Fruit fly (Drosophila melanogaster) whole organism, embryonic: ENCODE measurements around the gene CG16972.

Experiments
- Asciz ChIP-seq: fragments of 200-800 bp; sonication (Bioruptor generic); optimal IDR thresholded peaks from 2 replicates; lab custom pipeline; 2017; ENCODE audit warnings: missing biosample characterization, mild to moderate bottlenecking, missing genetic modification characterization, missing genetic modification reagents
- CG10209 ChIP-seq: fragments of 200-800 bp; sonication (Bioruptor generic); optimal IDR thresholded peaks from 3 replicates; lab custom pipeline; 2017; ENCODE audit warnings: missing biosample characterization, mild to moderate bottlenecking, missing genetic modification characterization, missing genetic modification reagents
- CG10366 ChIP-seq: fragments of 200-800 bp; sonication (Bioruptor generic); IDR thresholded peaks from 2 replicates; pipeline ENCODE4 v1.3.6; 2022; ENCODE audit warnings: missing biosample characterization, missing genetic modification characterization
- CG10431 ChIP-seq: fragments of 200-800 bp; sonication (Bioruptor generic); optimal IDR thresholded peaks from 3 replicates; lab custom pipeline; 2018; ENCODE audit warnings: missing biosample characterization, mild to moderate bottlenecking, missing genetic modification characterization
- CG11560 ChIP-seq: fragments of 200-800 bp; sonication (Bioruptor generic); IDR thresholded peaks from 3 replicates; pipeline ENCODE4 v1.3.6; 2022; ENCODE audit warnings: missing biosample characterization, missing genetic modification characterization
- CG12299 ChIP-seq: fragments of 200-800 bp; sonication (Bioruptor generic); optimal IDR thresholded peaks from 2 replicates; lab custom pipeline; 2018; ENCODE audit warnings: missing biosample characterization, mild to moderate bottlenecking, missing genetic modification characterization
- CG12391 ChIP-seq: fragments of 200-800 bp; sonication (Bioruptor generic); optimal IDR thresholded peaks from 3 replicates; lab custom pipeline; 2018; ENCODE audit warnings: missing biosample characterization, mild to moderate bottlenecking, missing genetic modification characterization, moderate library complexity
- CG12769 ChIP-seq: fragments of 200-800 bp; sonication (Bioruptor generic); optimal IDR thresholded peaks from 2 replicates; lab custom pipeline; 2019; ENCODE audit warnings: missing biosample characterization, mild to moderate bottlenecking, missing genetic modification characterization, moderate library complexity
- CG15479 ChIP-seq: fragments of 200-800 bp; sonication (Bioruptor generic); optimal IDR thresholded peaks from 3 replicates; lab custom pipeline; 2019; ENCODE audit warnings: missing biosample characterization, mild to moderate bottlenecking, missing genetic modification characterization, moderate library complexity
- CG17385 ChIP-seq: fragments of 200-800 bp; sonication (Bioruptor generic); optimal IDR thresholded peaks from 3 replicates; lab custom pipeline; 2018; ENCODE audit warnings: missing biosample characterization, mild to moderate bottlenecking, missing genetic modification characterization
- CG17568 ChIP-seq: fragments of 200-800 bp; sonication (Bioruptor generic); optimal IDR thresholded peaks from 2 replicates; lab custom pipeline; 2018; ENCODE audit warnings: missing biosample characterization, mild to moderate bottlenecking, missing genetic modification characterization, moderate library complexity
- CG2199 ChIP-seq: fragments of 200-800 bp; sonication (Bioruptor generic); IDR thresholded peaks from 3 replicates; pipeline ENCODE4 v1.3.6; 2022; ENCODE audit warnings: missing biosample characterization, missing genetic modification characterization
- CG31224 ChIP-seq: fragments of 200-800 bp; sonication (Bioruptor generic); IDR thresholded peaks from 2 replicates; pipeline ENCODE4 v1.3.6; 2022; ENCODE audit warnings: missing biosample characterization, missing genetic modification characterization
- CG32532 ChIP-seq: fragments of 200-800 bp; sonication (Bioruptor generic); IDR thresholded peaks from 2 replicates; pipeline ENCODE4 v1.3.6; 2022; ENCODE audit warnings: missing biosample characterization, missing genetic modification characterization
- CG32767 ChIP-seq: fragments of 200-800 bp; sonication (Bioruptor generic); IDR thresholded peaks from 2 replicates; pipeline ENCODE4 v1.3.6; 2022; ENCODE audit warnings: missing biosample characterization, missing genetic modification characterization
- CG33213 ChIP-seq: fragments of 200-800 bp; sonication (Bioruptor generic); optimal IDR thresholded peaks from 3 replicates; lab custom pipeline; 2016; ENCODE audit warnings: missing biosample characterization, missing genetic modification characterization
- CG4404 ChIP-seq: fragments of 200-800 bp; sonication (Bioruptor generic); IDR thresholded peaks from 2 replicates; pipeline ENCODE4 v1.3.6; 2022; ENCODE audit warnings: missing biosample characterization, missing genetic modification characterization
- CG5180 ChIP-seq: fragments of 200-800 bp; sonication (Bioruptor generic); optimal IDR thresholded peaks from 3 replicates; lab custom pipeline; 2017; ENCODE audit warnings: missing biosample characterization, missing genetic modification characterization, mild to moderate bottlenecking, moderate library complexity, missing genetic modification reagents
- CG6683 ChIP-seq: fragments of 200-800 bp; sonication (Bioruptor generic); optimal IDR thresholded peaks from 2 replicates; lab custom pipeline; 2017; ENCODE audit warnings: missing biosample characterization, mild to moderate bottlenecking, missing genetic modification characterization, missing genetic modification reagents
- CG6765 ChIP-seq: fragments of 200-800 bp; sonication (Bioruptor generic); optimal IDR thresholded peaks from 3 replicates; lab custom pipeline; 2017; ENCODE audit warnings: missing biosample characterization, mild to moderate bottlenecking, missing genetic modification characterization
- CG6854 ChIP-seq: fragments of 200-800 bp; sonication (Bioruptor generic); optimal IDR thresholded peaks from 3 replicates; lab custom pipeline; 2017; ENCODE audit warnings: missing biosample characterization, mild to moderate bottlenecking, missing genetic modification characterization
- CG7372 ChIP-seq: fragments of 200-800 bp; sonication (Bioruptor generic); IDR thresholded peaks from 2 replicates; pipeline ENCODE4 v1.3.6; 2022; ENCODE audit warnings: missing biosample characterization, missing genetic modification characterization
- CG7556 ChIP-seq: fragments of 200-800 bp; sonication (Bioruptor generic); optimal IDR thresholded peaks from 2 replicates; lab custom pipeline; 2017; ENCODE audit warnings: missing biosample characterization, mild to moderate bottlenecking, missing genetic modification characterization
- CG7928 ChIP-seq: fragments of 200-800 bp; sonication (Bioruptor generic); optimal IDR thresholded peaks from 2 replicates; lab custom pipeline; 2017; ENCODE audit warnings: missing biosample characterization, mild to moderate bottlenecking, missing genetic modification characterization
- CG8765 ChIP-seq: fragments of 200-800 bp; sonication (Bioruptor generic); IDR thresholded peaks from 2 replicates; pipeline ENCODE4 v1.3.6; 2022; ENCODE audit warnings: missing biosample characterization, missing genetic modification characterization
- Deaf1 ChIP-seq: fragments of 200-800 bp; optimal IDR thresholded peaks from 3 replicates; lab custom pipeline; 2019; ENCODE audit warnings: missing biosample characterization, mild to moderate bottlenecking, missing genetic modification characterization, moderate library complexity
- Dll ChIP-seq: fragments of 200-800 bp; sonication (Bioruptor generic); IDR thresholded peaks from 4 replicates; pipeline ENCODE4 v1.3.6; 2022; ENCODE audit warnings: missing biosample characterization, missing genetic modification characterization; ENCODE audit not compliant: partially characterized antibody
- Elba2 ChIP-seq: fragments of 200-800 bp; sonication (Bioruptor generic); optimal IDR thresholded peaks from 3 replicates; lab custom pipeline; 2016; ENCODE audit warnings: missing biosample characterization, missing genetic modification characterization
- Hand ChIP-seq: fragments of 200-800 bp; sonication (Bioruptor generic); optimal IDR thresholded peaks from 2 replicates; lab custom pipeline; 2017; ENCODE audit warnings: mild to moderate bottlenecking, missing biosample characterization, missing genetic modification reagents, missing genetic modification characterization
- Hsf ChIP-seq: fragments of 200-800 bp; sonication (Bioruptor generic); optimal IDR thresholded peaks from 3 replicates; lab custom pipeline; 2016; ENCODE audit warnings: missing biosample characterization, missing genetic modification characterization
- Opbp ChIP-seq: fragments of 200-800 bp; sonication (Bioruptor generic); IDR thresholded peaks from 3 replicates; pipeline ENCODE4 v1.3.6; 2022; ENCODE audit warnings: missing biosample characterization, missing genetic modification characterization; ENCODE audit not compliant: partially characterized antibody
- Sin3A ChIP-seq: fragments of >200 bp; optimal IDR thresholded peaks from 2 replicates; lab custom pipeline; 2018
- Sry-β ChIP-seq: fragments of 200-800 bp; sonication (Bioruptor generic); optimal IDR thresholded peaks from 2 replicates; lab custom pipeline; 2018; ENCODE audit warnings: missing biosample characterization, mild to moderate bottlenecking, missing genetic modification characterization, moderate library complexity
- Taf1 ChIP-seq: fragments of 200-800 bp; sonication (Bioruptor generic); IDR thresholded peaks from 2 replicates; pipeline ENCODE4 v1.3.6; 2022; ENCODE audit warnings: missing biosample characterization, missing genetic modification characterization
- Xrp1 ChIP-seq: fragments of 200-800 bp; sonication (Bioruptor generic); IDR thresholded peaks from 2 replicates; pipeline ENCODE4 v1.3.6; 2022; ENCODE audit warnings: missing biosample characterization, missing genetic modification characterization
- YL-1 ChIP-seq: fragments of 200-800 bp; sonication (Bioruptor generic); optimal IDR thresholded peaks from 3 replicates; lab custom pipeline; 2017; ENCODE audit warnings: missing biosample characterization, mild to moderate bottlenecking, missing genetic modification characterization
- ac ChIP-seq: fragments of 200-800 bp; sonication (Bioruptor generic); optimal IDR thresholded peaks from 3 replicates; lab custom pipeline; 2017; ENCODE audit warnings: missing biosample characterization, mild to moderate bottlenecking, missing genetic modification characterization
- bab2 ChIP-seq: fragments of 200-800 bp; sonication (Bioruptor generic); optimal IDR thresholded peaks from 2 replicates; lab custom pipeline; 2016; ENCODE audit warnings: missing biosample characterization, missing genetic modification characterization
- br ChIP-seq: fragments of >200 bp; optimal IDR thresholded peaks from 2 replicates; lab custom pipeline; 2017
- chm ChIP-seq: fragments of 200-800 bp; sonication (Bioruptor generic); IDR thresholded peaks from 2 replicates; pipeline ENCODE4 v1.3.6; 2022; ENCODE audit warnings: missing biosample characterization, missing genetic modification characterization
- crp ChIP-seq, 2 experiments: fragments of 200-800 bp; sonication (Bioruptor generic); optimal IDR thresholded peaks; 2 replicates in 1 of 2; 3 replicates in 1 of 2; lab custom pipeline; 2017; ENCODE audit warnings: missing biosample characterization in 2 of 2, missing genetic modification characterization in 2 of 2, mild to moderate bottlenecking in 1 of 2, moderate library complexity in 1 of 2
- dmrt11E ChIP-seq: fragments of 200-800 bp; sonication (Bioruptor generic); optimal IDR thresholded peaks from 3 replicates; lab custom pipeline; 2018; ENCODE audit warnings: missing biosample characterization, mild to moderate bottlenecking, missing genetic modification characterization, moderate library complexity
- dpn ChIP-seq, 2 experiments: fragments of 200-800 bp; sonication (Bioruptor generic); optimal IDR thresholded peaks; 3 replicates each; lab custom pipeline; 2016; ENCODE audit warnings: missing biosample characterization in 2 of 2, missing genetic modification characterization in 2 of 2
- esg ChIP-seq: fragments of 200-800 bp; sonication (Bioruptor generic); conservative IDR thresholded peaks from 2 replicates; pipeline ENCODE4 v1.3.6; 2022; ENCODE audit warnings: missing biosample characterization, missing genetic modification characterization
- gfzf ChIP-seq: fragments of 200-800 bp; sonication (Bioruptor generic); optimal IDR thresholded peaks from 2 replicates; lab custom pipeline; 2016; ENCODE audit warnings: missing biosample characterization, mild to moderate bottlenecking, missing genetic modification characterization, moderate library complexity
- lov ChIP-seq, 2 experiments: fragments of 200-800 bp in 1 of 2; fragments of >200 bp in 1 of 2; sonication (Bioruptor generic) in 1 of 2; IDR thresholded peaks in 1 of 2; optimal IDR thresholded peaks in 1 of 2; 2 replicates in 1 of 2; 3 replicates in 1 of 2; pipeline versions ENCODE4 v1.3.6 to Lab custom; 2017 to 2022; ENCODE audit warnings: missing biosample characterization in 1 of 2, missing genetic modification characterization in 1 of 2
- mirr ChIP-seq: fragments of 200-800 bp; sonication (Bioruptor generic); optimal IDR thresholded peaks from 3 replicates; lab custom pipeline; 2018; ENCODE audit warnings: missing biosample characterization, mild to moderate bottlenecking, missing genetic modification characterization
- ttk ChIP-seq: fragments of 200-800 bp; sonication (Bioruptor generic); IDR thresholded peaks from 2 replicates; pipeline ENCODE4 v2.1.2; 2022; ENCODE audit warnings: missing biosample characterization, missing genetic modification characterization
- usp ChIP-seq: fragments of >200 bp; optimal IDR thresholded peaks from 2 replicates; lab custom pipeline; 2017; ENCODE audit warnings: missing biosample characterization, missing genetic modification characterization

CG16972 gene

dm6 chr2L:13203437-13204137 lies 492 bp upstream of the CG16972 start, which contains the start of gene Pect (continued):
- TF ChIP-seq dmrt11E (tag; lab: Kevin White, UChicago) (peak; percentile 37), Hsf (no peak), CG6854 (no peak), Xrp1 (GFP tag; lab: Robert Waterston, UW) (peak; percentile 19; the same call in 1 of the 2 replicates), CG11560 (tag; lab: Robert Waterston, UW) (no peak), CG32767 (no peak), esg (0 out of 2 replicates have a peak, but pooled peaks have one; percentile 9), CG4404 (GFP tag; lab: Robert Waterston, UW) (no peak), CG7372 (no peak), CG7928 (no peak), br (lab: Kevin White, UChicago) (no peak), lov (optimal IDR thresholded peaks at IDR 0.05; lab: Kevin White, UChicago) (no peak), lov (GFP tag; IDR thresholded peaks at IDR 0.05; lab: Robert Waterston, UW) (peak; percentile 29; the same call in 1 of the 3 replicates), Deaf1 (tag; lab: Kevin White, UChicago) (peak; percentile 95), CG10366 (no peak), CG10209 (GFP tag; lab: Kevin White, UChicago) (no peak), CG6765 (GFP tag; lab: Kevin White, UChicago) (peak; percentile 9), usp (GFP tag; lab: Kevin White, UChicago) (no peak), CG12391 (tag; lab: Kevin White, UChicago) (peak; percentile 63), CG12299 (tag; lab: Kevin White, UChicago) (peak; percentile 49), CG2199 (0 out of 3 replicates have a peak, but pooled peaks have one; percentile 54), CG10431 (GFP tag; lab: Kevin White, UChicago) (no peak), Sry-β (GFP tag; lab: Kevin White, UChicago) (no peak), CG6683 (no peak), CG31224 (no peak), CG32532 (GFP tag; lab: Robert Waterston, UW) (peak; percentile 60; the same call in 1 of the 2 replicates), CG5180 (GFP tag; lab: Kevin White, UChicago) (no peak), Dll (GFP tag; lab: Robert Waterston, UW) (peak; percentile 62; the same call in 2 of the 4 replicates), dpn (GFP tag; optimal IDR thresholded peaks at IDR 0.05; lab: Kevin White, UChicago) (no peak), gfzf (GFP tag; lab: Kevin White, UChicago) (peak; percentile 89), CG8765 (no peak), Taf1 (GFP tag; lab: Robert Waterston, UW) (no peak), mirr (GFP tag; lab: Kevin White, UChicago) (peak; percentile 49), CG7556 (GFP tag; lab: Kevin White, UChicago) (no peak), CG33213 (GFP tag; lab: Kevin White, UChicago) (peak; percentile 0), Hand (GFP tag; lab: Kevin White, UChicago) (no peak), crp (GFP tag; optimal IDR thresholded peaks at IDR 0.05; lab: Kevin White, UChicago) (peak; percentile 82 to 95), Opbp (peak; percentile 63; the same call in 2 of the 3 replicates), Sin3A (peak; percentile 19), chm (GFP tag; lab: Robert Waterston, UW) (peak; percentile 63; the same call in 1 of the 2 replicates), CG17568 (GFP tag; lab: Kevin White, UChicago) (no peak), ttk (GFP tag; lab: Robert Waterston, UW) (no peak), CG12769 (no peak), Asciz (no peak), ac (GFP tag; lab: Kevin White, UChicago) (no peak), CG15479 (GFP tag; lab: Kevin White, UChicago) (no peak), CG17385 (GFP tag; lab: Kevin White, UChicago) (peak; percentile 5), YL-1 (GFP tag; lab: Kevin White, UChicago) (no peak), Elba2 (GFP tag; lab: Kevin White, UChicago) (no peak), bab2 (GFP tag; lab: Kevin White, UChicago) (no peak)
